Worm (Caenorhabditis elegans): ENCODE data around the gene ippk-1.

Gene ippk-1

ce11 chrII:12036075-12036474 lies 6.6 kb upstream of the ippk-1 start:
- no peak for TF ChIP-seq T22C8.4 (GFP tag; IDR thresholded peaks at IDR 0.05)
- no peak for TF ChIP-seq tab-1 (GFP tag; IDR thresholded peaks at IDR 0.05)
- no peak for TF ChIP-seq ztf-23 (GFP tag; IDR thresholded peaks at IDR 0.05)
- no peak for TF ChIP-seq klf-2 (GFP tag; conservative IDR thresholded peaks at IDR 0.05)
- TF ChIP-seq cog-1 (tag; optimal IDR thresholded peaks at IDR 0.05), result no peak
- no peak for TF ChIP-seq flt-1 (GFP tag; IDR thresholded peaks at IDR 0.05)
- TF ChIP-seq ztf-29 (GFP tag; IDR thresholded peaks at IDR 0.05), result no peak
- no peak for TF ChIP-seq med-1 (GFP tag; optimal IDR thresholded peaks at IDR 0.05; ENCODE audit: insufficient read depth)
- TF ChIP-seq ref-1 (GFP tag; conservative IDR thresholded peaks at IDR 0.05), result no peak

DNA sequence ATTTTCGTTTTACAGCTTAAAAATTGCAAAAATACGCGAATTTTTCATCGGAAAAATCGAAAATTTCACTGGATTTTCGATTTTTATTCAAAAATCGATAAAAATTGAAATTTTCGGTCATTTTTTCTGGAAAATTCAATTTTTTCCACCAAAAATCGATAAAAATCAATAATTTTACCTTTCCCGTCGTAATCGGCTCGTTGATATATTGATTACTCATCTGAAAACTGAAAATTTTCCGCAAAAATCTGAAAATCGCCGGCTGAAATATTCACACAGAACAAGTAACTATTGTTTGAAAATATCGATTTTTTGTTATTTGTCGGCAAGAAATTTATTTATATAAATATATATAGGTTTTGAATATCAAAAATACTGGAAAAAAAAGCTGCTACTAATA lies 6.2 kb upstream of the ippk-1 start, which contains the start of gene cyn-16:
TSS of gene cyn-16 (minus strand) at position 227 of the 400 bp plus-strand sequence.
- TF ChIP-seq ztf-29 (GFP tag; IDR thresholded peaks at IDR 0.05), result no peak
- 0 out of 2 replicates have a peak, but pooled peaks have one; percentile 15 for TF ChIP-seq T22C8.4 (GFP tag; IDR thresholded peaks at IDR 0.05)

ce11 chrII:12039039-12039438 lies 3.7 kb upstream of the ippk-1 start, which contains the start of gene tpi-1:
Gene tpi-1, minus strand, starts transcription at chrII:12039139.
- TF ChIP-seq flt-1 (GFP tag; IDR thresholded peaks at IDR 0.05) (no peak), ztf-29 (GFP tag; IDR thresholded peaks at IDR 0.05) (no peak), cog-1 (tag; optimal IDR thresholded peaks at IDR 0.05) (no peak), ref-1 (GFP tag; conservative IDR thresholded peaks at IDR 0.05) (no peak), ztf-23 (GFP tag; IDR thresholded peaks at IDR 0.05) (no peak), tab-1 (GFP tag; IDR thresholded peaks at IDR 0.05) (no peak), T22C8.4 (GFP tag; IDR thresholded peaks at IDR 0.05) (no peak), med-1 (GFP tag; optimal IDR thresholded peaks at IDR 0.05; ENCODE audit: insufficient read depth) (no peak), klf-2 (GFP tag; conservative IDR thresholded peaks at IDR 0.05) (no peak)

DNA sequence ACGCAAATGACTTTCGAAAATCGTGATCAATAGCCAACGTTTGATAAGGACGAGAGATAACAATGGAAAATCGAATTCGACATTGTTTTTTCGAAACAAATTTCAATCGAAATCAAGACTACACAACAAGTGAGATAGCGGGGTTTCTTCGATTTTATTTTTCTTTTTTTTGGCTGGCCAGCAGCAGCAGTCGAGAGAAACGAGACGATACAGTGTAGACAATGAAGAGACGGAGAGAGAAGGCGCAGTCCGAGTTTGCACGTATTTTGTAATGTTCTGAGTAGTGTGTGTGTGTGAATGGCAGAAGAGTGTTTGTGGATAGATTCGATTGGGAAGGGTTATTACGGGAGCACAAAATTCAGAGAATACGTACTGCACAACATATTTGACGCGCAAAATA lies 2.5 kb upstream of the ippk-1 start:
- TF ChIP-seq T22C8.4 (GFP tag; IDR thresholded peaks at IDR 0.05) (no peak), flt-1 (GFP tag; IDR thresholded peaks at IDR 0.05) (no peak), ztf-23 (GFP tag; IDR thresholded peaks at IDR 0.05) (no peak), klf-2 (GFP tag; conservative IDR thresholded peaks at IDR 0.05) (no peak), med-1 (GFP tag; optimal IDR thresholded peaks at IDR 0.05; ENCODE audit: insufficient read depth) (no peak), cog-1 (tag; optimal IDR thresholded peaks at IDR 0.05) (no peak), ref-1 (GFP tag; conservative IDR thresholded peaks at IDR 0.05) (no peak), tab-1 (GFP tag; IDR thresholded peaks at IDR 0.05) (no peak), ztf-29 (GFP tag; IDR thresholded peaks at IDR 0.05) (no peak)

DNA sequence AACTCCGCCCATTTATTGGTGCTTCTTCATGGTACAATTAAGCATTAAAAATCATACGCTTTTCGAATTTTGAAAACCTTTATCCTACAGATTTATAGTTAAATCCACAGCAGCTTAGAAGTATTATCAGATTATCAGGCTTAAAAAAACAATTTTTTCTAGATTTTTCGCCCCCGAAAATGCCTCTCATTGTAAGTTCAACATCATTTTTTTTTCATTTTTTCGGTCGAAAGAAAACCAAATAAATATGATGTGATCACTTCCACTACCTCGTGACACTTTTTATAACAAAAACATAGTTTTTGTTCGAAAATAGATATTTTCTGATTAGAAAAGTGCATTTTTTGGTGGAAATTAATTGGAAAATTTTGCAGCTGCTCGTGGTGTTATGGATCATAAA lies 1.6 kb upstream of the ippk-1 start:
- TF ChIP-seq T22C8.4 (GFP tag; IDR thresholded peaks at IDR 0.05) (no peak), ref-1 (GFP tag; conservative IDR thresholded peaks at IDR 0.05) (no peak), cog-1 (tag; optimal IDR thresholded peaks at IDR 0.05) (no peak), med-1 (GFP tag; optimal IDR thresholded peaks at IDR 0.05; ENCODE audit: insufficient read depth) (no peak)

DNA sequence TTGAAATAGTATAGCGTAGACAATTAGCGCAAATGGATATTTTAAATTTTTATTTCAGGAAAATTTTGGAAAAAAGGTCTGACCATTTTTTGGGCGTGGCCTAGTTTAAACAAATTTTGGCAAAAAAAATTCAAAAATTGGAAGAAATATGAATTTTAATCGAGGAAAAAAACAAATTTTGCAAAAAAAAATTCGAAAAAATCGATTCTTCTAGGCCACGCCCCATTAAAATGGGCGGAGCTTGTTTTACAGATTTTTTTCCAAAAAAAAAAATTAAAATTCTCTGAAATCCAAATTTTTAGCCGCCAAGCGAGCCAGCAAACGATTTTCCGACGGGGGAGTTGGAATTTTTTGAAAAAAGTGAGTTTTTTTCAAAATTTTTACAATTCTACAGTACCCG lies 6.6 kb downstream of the ippk-1 start, which contains the start of gene nadk-2:
TSS of gene nadk-2 (plus strand) at position 301 of the 400 bp plus-strand sequence.
- TF ChIP-seq ref-1 (GFP tag; conservative IDR thresholded peaks at IDR 0.05), result no peak
- TF ChIP-seq T22C8.4 (GFP tag; IDR thresholded peaks at IDR 0.05), result no peak
- no peak for TF ChIP-seq tab-1 (GFP tag; IDR thresholded peaks at IDR 0.05)
- TF ChIP-seq ztf-29 (GFP tag; IDR thresholded peaks at IDR 0.05), result no peak
- TF ChIP-seq klf-2 (GFP tag; conservative IDR thresholded peaks at IDR 0.05), result no peak

DNA sequence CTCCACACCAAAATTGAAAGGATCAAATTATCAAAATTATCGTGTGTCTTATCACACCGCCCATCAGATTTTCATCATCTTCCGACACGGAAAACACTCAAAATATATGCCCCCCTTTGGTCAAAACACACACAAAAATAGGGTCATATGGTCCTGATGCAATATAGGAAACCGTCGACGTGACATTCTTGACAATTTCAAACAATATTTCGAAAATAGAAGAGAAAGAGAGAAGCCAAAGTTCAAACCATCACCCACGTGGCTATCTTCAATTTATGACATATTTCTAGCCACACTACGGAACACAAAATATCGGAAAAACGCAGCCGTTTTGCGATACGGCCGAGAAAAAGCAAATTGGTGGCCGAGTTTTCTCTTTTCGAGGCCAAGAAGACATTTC lies 7.9 kb downstream of the ippk-1 start:
- TF ChIP-seq ref-1 (GFP tag; conservative IDR thresholded peaks at IDR 0.05), result no peak
- no peak for TF ChIP-seq T22C8.4 (GFP tag; IDR thresholded peaks at IDR 0.05)
- TF ChIP-seq med-1 (GFP tag; optimal IDR thresholded peaks at IDR 0.05; ENCODE audit: insufficient read depth), result no peak
- TF ChIP-seq cog-1 (tag; optimal IDR thresholded peaks at IDR 0.05), result no peak
- TF ChIP-seq ztf-23 (GFP tag; IDR thresholded peaks at IDR 0.05), result no peak

- TF ChIP-seq ztf-29 (GFP tag; IDR thresholded peaks at IDR 0.05), result no peak
- TF ChIP-seq ztf-23 (GFP tag; IDR thresholded peaks at IDR 0.05), result no peak
- TF ChIP-seq flt-1 (GFP tag; IDR thresholded peaks at IDR 0.05), result no peak
- no peak for TF ChIP-seq cog-1 (tag; optimal IDR thresholded peaks at IDR 0.05)
- no peak for TF ChIP-seq med-1 (GFP tag; optimal IDR thresholded peaks at IDR 0.05; ENCODE audit: insufficient read depth)
- TF ChIP-seq ref-1 (GFP tag; conservative IDR thresholded peaks at IDR 0.05), result no peak
- no peak for TF ChIP-seq tab-1 (GFP tag; IDR thresholded peaks at IDR 0.05)
- no peak for TF ChIP-seq T22C8.4 (GFP tag; IDR thresholded peaks at IDR 0.05)
- TF ChIP-seq klf-2 (GFP tag; conservative IDR thresholded peaks at IDR 0.05), result no peak
Measured at ce11 chrII:12051601-12052000, 8.9 kb downstream of the ippk-1 start.

DNA sequence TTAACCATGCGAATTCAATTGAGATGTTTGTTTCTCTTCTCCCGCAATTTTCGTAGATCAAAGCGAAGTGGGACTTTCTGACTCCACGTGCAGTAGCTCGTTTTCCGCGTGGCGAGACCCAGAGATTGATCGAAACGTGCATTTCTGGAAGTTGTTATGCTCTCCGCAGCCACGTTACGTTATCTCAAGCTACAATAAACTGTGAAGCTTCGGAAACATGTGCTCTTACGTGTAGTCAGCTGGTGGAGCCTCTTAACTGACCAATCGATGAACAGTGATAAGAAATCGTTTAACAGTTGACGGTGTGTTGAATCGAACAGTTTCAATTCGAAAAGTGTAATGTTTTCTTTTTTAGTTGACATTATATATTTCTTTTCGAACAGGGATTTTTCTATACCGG lies 9.4 kb downstream of the ippk-1 start:
- no peak for TF ChIP-seq flt-1 (GFP tag; IDR thresholded peaks at IDR 0.05)
- no peak for TF ChIP-seq klf-2 (GFP tag; conservative IDR thresholded peaks at IDR 0.05)
- TF ChIP-seq ref-1 (GFP tag; conservative IDR thresholded peaks at IDR 0.05), result no peak
- TF ChIP-seq ztf-23 (GFP tag; IDR thresholded peaks at IDR 0.05), result no peak
- TF ChIP-seq tab-1 (GFP tag; IDR thresholded peaks at IDR 0.05), result no peak
- TF ChIP-seq med-1 (GFP tag; optimal IDR thresholded peaks at IDR 0.05; ENCODE audit: insufficient read depth), result no peak
- no peak for TF ChIP-seq T22C8.4 (GFP tag; IDR thresholded peaks at IDR 0.05)

DNA sequence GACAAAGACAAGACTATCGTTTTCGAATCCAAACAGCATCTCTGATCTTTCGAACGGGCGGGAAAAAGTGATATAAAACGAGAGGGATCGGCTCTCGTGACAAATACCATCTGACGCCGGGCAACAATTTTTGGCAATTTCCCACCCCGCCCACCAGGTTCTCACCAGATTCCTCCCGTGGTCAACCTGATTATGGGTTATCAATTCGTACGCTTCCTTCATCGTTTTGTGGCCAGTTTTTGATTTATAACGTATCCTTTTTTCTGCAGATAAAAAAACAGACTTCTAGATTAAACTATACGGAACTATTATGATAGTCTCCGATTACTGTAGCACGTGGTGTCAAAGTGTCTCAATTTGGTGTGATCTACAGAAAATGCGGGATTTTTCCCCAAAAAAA lies 10.2 kb downstream of the ippk-1 start:
- TF ChIP-seq klf-2 (GFP tag; conservative IDR thresholded peaks at IDR 0.05), result no peak
- no peak for TF ChIP-seq med-1 (GFP tag; optimal IDR thresholded peaks at IDR 0.05; ENCODE audit: insufficient read depth)
- TF ChIP-seq ztf-29 (GFP tag; IDR thresholded peaks at IDR 0.05), result no peak
- TF ChIP-seq flt-1 (GFP tag; IDR thresholded peaks at IDR 0.05), result no peak
- TF ChIP-seq cog-1 (tag; optimal IDR thresholded peaks at IDR 0.05), result no peak
- no peak for TF ChIP-seq T22C8.4 (GFP tag; IDR thresholded peaks at IDR 0.05)
- TF ChIP-seq ztf-23 (GFP tag; IDR thresholded peaks at IDR 0.05), result no peak

DNA sequence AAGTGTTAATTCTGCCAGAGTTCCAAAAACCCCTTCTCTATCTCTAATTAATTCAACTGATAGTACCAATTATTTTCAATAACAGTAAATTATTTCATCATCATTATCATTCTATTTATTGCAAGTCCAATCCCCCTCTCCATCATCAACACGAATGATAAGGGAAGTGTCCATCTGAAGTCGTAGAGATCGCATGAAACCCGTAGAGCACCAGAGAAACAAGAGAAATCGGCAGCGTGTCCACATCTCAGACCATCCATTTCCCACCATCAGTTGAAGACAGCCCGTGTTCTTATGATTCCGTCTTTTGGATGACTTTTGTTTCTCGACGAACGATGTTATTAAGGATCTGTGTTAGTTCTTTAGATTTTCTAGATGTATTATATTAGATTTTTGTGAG lies 10.8 kb downstream of the ippk-1 start:
- TF ChIP-seq klf-2 (GFP tag; conservative IDR thresholded peaks at IDR 0.05) (no peak), cog-1 (tag; optimal IDR thresholded peaks at IDR 0.05) (no peak), T22C8.4 (GFP tag; IDR thresholded peaks at IDR 0.05) (no peak), ztf-23 (GFP tag; IDR thresholded peaks at IDR 0.05) (no peak), ref-1 (GFP tag; conservative IDR thresholded peaks at IDR 0.05) (no peak), tab-1 (GFP tag; IDR thresholded peaks at IDR 0.05) (no peak), med-1 (GFP tag; optimal IDR thresholded peaks at IDR 0.05; ENCODE audit: insufficient read depth) (no peak), ztf-29 (GFP tag; IDR thresholded peaks at IDR 0.05) (no peak), flt-1 (GFP tag; IDR thresholded peaks at IDR 0.05) (no peak)

Measured in whole organism, midembryonic.